Fruit fly (Drosophila melanogaster) whole organism, adult: ENCODE measurements around the gene wg.

Source experiments
- CG11617 ChIP-seq: fragments of 200-800 bp; sonication (Bioruptor generic); optimal IDR thresholded peaks from 2 replicates; lab custom pipeline; 2017; ENCODE audit warnings: mild to moderate bottlenecking, missing biosample characterization, missing genetic modification reagents, missing genetic modification characterization
- CG12768 ChIP-seq: fragments of 200-800 bp; sonication (Bioruptor generic); optimal IDR thresholded peaks from 2 replicates; lab custom pipeline; 2017; ENCODE audit warnings: missing biosample characterization, missing genetic modification characterization, mild to moderate bottlenecking, moderate library complexity, missing genetic modification reagents
- CG1620 ChIP-seq: fragments of 200-800 bp; sonication (Bioruptor generic); optimal IDR thresholded peaks from 2 replicates; lab custom pipeline; 2016; ENCODE audit warnings: missing biosample characterization, missing genetic modification characterization
- CG5204 ChIP-seq: fragments of 200-800 bp; sonication (Bioruptor generic); optimal IDR thresholded peaks from 2 replicates; lab custom pipeline; 2016; ENCODE audit warnings: missing biosample characterization, missing genetic modification characterization
- CG7045 ChIP-seq: fragments of 200-800 bp; sonication (Bioruptor generic); optimal IDR thresholded peaks from 2 replicates; lab custom pipeline; 2017; ENCODE audit warnings: missing biosample characterization, mild to moderate bottlenecking, missing genetic modification characterization
- CG7101 ChIP-seq: fragments of 200-800 bp; sonication (Bioruptor generic); optimal IDR thresholded peaks from 2 replicates; lab custom pipeline; 2018; ENCODE audit warnings: missing biosample characterization, mild to moderate bottlenecking, missing genetic modification characterization, moderate library complexity
- Clk ChIP-seq: fragments of 200-800 bp; sonication (Bioruptor generic); optimal IDR thresholded peaks from 2 replicates; lab custom pipeline; 2017; ENCODE audit warnings: missing biosample characterization, missing genetic modification characterization
- bab1 ChIP-seq: fragments of 200-800 bp; sonication (Bioruptor generic); optimal IDR thresholded peaks from 3 replicates; lab custom pipeline; 2019; ENCODE audit warnings: missing biosample characterization, mild to moderate bottlenecking, missing genetic modification characterization, moderate library complexity
- kay ChIP-seq: fragments of 200-800 bp; sonication (Bioruptor generic); peaks from one replicate; lab custom pipeline; 2016; ENCODE audit warnings: missing biosample characterization, missing genetic modification characterization, borderline replicate concordance
- ovo ChIP-seq: fragments of 200-800 bp; sonication (Bioruptor generic); optimal IDR thresholded peaks from 2 replicates; lab custom pipeline; 2016; ENCODE audit warnings: missing biosample characterization, missing genetic modification characterization
- tj ChIP-seq: fragments of 200-800 bp; sonication (Bioruptor generic); optimal IDR thresholded peaks from 3 replicates; lab custom pipeline; 2017; ENCODE audit warnings: missing biosample characterization, mild to moderate bottlenecking, missing genetic modification characterization, moderate library complexity
- toe ChIP-seq: fragments of 200-800 bp; sonication (Bioruptor generic); optimal IDR thresholded peaks from 2 replicates; lab custom pipeline; 2016; ENCODE audit warnings: missing biosample characterization, missing genetic modification characterization

dm6 chr2L:7363079-7363478 is 56.1 kb downstream of the wg start, which contains the start of gene Wnt10:
- TF ChIP-seq Clk (GFP tag; lab: Kevin White, UChicago) (no peak), bab1 (GFP tag; lab: Kevin White, UChicago) (no peak), CG7045 (GFP tag; lab: Kevin White, UChicago) (no peak), ovo (GFP tag; lab: Kevin White, UChicago) (no peak), CG5204 (GFP tag; lab: Kevin White, UChicago) (no peak), CG1620 (GFP tag; lab: Kevin White, UChicago) (no peak), CG11617 (GFP tag; lab: Kevin White, UChicago) (no peak), CG7101 (no peak), kay (GFP tag; lab: Kevin White, UChicago) (no peak), CG12768 (GFP tag; lab: Kevin White, UChicago) (no peak), toe (GFP tag; lab: Kevin White, UChicago) (no peak), tj (no peak)
